Worm (Caenorhabditis elegans) whole organism, L4/young adult: ENCODE results near the gene T08G2.2.

Source experiments
- W03F9.2 ChIP-seq: fragments of 150-350 bp; optimal IDR thresholded peaks from 2 replicates; lab custom pipeline; 2014; ENCODE audit warnings: missing biosample characterization, missing genetic modification characterization
- dao-5 ChIP-seq: sonication (generic microtip); optimal IDR thresholded peaks from 2 replicates; lab custom pipeline; 2016; ENCODE audit warnings: missing genotype, missing genetic modification characterization, moderate library complexity, missing compliant biosample characterization
- him-1 ChIP-seq: sonication (generic microtip); optimal IDR thresholded peaks from 2 replicates; lab custom pipeline; 2016; ENCODE audit warnings: missing genotype, missing genetic modification reagents, missing genetic modification characterization, missing compliant biosample characterization

DNA sequence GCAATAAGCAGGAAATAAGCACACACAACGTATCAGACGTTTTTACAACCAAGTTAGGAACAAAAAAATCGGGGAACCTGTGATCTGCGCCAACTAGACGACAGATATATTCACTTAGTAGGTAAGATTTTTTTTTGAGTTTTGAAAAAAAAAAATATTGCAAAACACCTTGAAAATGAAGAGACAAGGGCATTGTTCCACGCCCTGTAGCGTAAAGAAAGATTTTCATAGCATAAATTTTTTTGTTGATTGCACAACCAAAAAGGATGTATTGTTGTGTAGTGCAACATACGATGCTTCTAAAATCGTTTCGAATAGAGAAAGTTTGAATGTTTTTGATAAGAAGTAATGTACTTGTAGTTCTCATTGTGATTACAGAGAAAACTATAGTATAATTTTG lies 29.0 kb downstream of the T08G2.2 start:
- TF ChIP-seq him-1 (no peak), W03F9.2 (tag; lab: Kevin White, UChicago) (no peak), dao-5 (tag; lab: Kevin White, UChicago) (no peak)
